Worm (Caenorhabditis elegans): ENCODE results near the gene gst-40.

DNA sequence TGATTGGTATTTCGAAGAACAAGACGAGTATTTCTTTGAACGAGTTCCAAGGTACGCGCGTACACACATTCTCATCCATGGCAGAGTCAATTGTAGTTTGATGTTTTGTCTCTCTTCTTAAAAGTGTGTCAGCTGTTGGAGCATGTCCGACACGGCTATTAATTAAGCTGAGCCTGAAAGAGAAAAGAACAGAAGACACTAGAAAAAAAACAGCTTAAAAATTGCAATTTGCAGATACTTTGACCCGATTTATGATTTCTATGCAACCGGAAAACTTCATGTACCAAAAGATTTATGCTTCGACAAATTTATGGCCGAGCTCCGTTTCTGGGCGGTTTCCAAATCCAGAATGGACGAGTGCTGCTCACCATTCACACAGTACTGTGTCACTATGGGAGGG, 10.7 kb upstream of the gst-40 start:
- TF ChIP-seq dao-5 (tag; optimal IDR thresholded peaks at IDR 0.05) (no peak), him-1 (tag; optimal IDR thresholded peaks at IDR 0.05) (no peak)

All from whole organism, L4/young adult.